Fruit fly (Drosophila melanogaster): ENCODE measurements around the gene Nek2.
A peak's percentile ranks its signal among the peaks of the same experiment; 100 is the strongest.

Gene Nek2

dm6 chrX:7908239-7909068, 17.0 kb upstream of the Nek2 start, which contains the start of the genes dpr14 and spidey (continued):
- TF ChIP-seq sna (GFP tag; IDR thresholded peaks at IDR 0.05; ENCODE audit: partially characterized antibody) (peak; percentile 35; the same call in 1 of the 2 replicates), MESR4 (GFP tag; optimal IDR thresholded peaks at IDR 0.05) (peak; percentile 70), Ets97D (GFP tag; optimal IDR thresholded peaks at IDR 0.05) (peak; percentile 63), Spps (tag; optimal IDR thresholded peaks at IDR 0.05) (peak; percentile 80), CG13123 (GFP tag; optimal IDR thresholded peaks at IDR 0.05) (peak; percentile 51), CG7928 (GFP tag; optimal IDR thresholded peaks at IDR 0.05) (peak; percentile 55), CG8089 (GFP tag; optimal IDR thresholded peaks at IDR 0.05) (peak; percentile 75), bowl (GFP tag; IDR thresholded peaks at IDR 0.05) (peak; percentile 77), NK7.1 (GFP tag; optimal IDR thresholded peaks at IDR 0.05) (peak; percentile 38), CG11723 (GFP tag; optimal IDR thresholded peaks at IDR 0.05) (peak; percentile 80), CG11504 (tag; optimal IDR thresholded peaks at IDR 0.05) (peak; percentile 89), CG34224 (GFP tag; IDR thresholded peaks at IDR 0.05; ENCODE audit: partially characterized antibody) (peak; percentile 46; the same call in 1 of the 3 replicates), CG15696 (tag; optimal IDR thresholded peaks at IDR 0.05) (peak; percentile 68), Jarid2 (GFP tag; optimal IDR thresholded peaks at IDR 0.05) (peak; percentile 74), grau (tag; optimal IDR thresholded peaks at IDR 0.05) (peak; percentile 92), zfh2 (GFP tag; optimal IDR thresholded peaks at IDR 0.05) (peak; percentile 82), Rfx (GFP tag; IDR thresholded peaks at IDR 0.05) (peak; percentile 94), Optix (GFP tag; IDR thresholded peaks at IDR 0.05) (peak; percentile 89), Hsf (GFP tag; optimal IDR thresholded peaks at IDR 0.05) (peak; percentile 88), gro (GFP tag; optimal IDR thresholded peaks at IDR 0.05) (peak; percentile 92), CG18599 (GFP tag; optimal IDR thresholded peaks at IDR 0.05) (peak; percentile 97), HLHmδ (GFP tag; optimal IDR thresholded peaks at IDR 0.05) (no peak), CG14441 (GFP tag; IDR thresholded peaks at IDR 0.05) (peak; percentile 86), CG32767 (GFP tag; IDR thresholded peaks at IDR 0.05) (peak; percentile 88), Dref (GFP tag; IDR thresholded peaks at IDR 0.05) (peak; percentile 58), B-H1 (GFP tag; IDR thresholded peaks at IDR 0.05) (peak; percentile 85), dmrt11E (tag; optimal IDR thresholded peaks at IDR 0.05) (peak; percentile 73), CG12071 (GFP tag; optimal IDR thresholded peaks at IDR 0.05) (peak; percentile 92), CG1529 (GFP tag; optimal IDR thresholded peaks at IDR 0.05) (peak; percentile 77), CG11560 (tag; IDR thresholded peaks at IDR 0.05) (peak; percentile 79; the same call in 2 of the 3 replicates), CG30403 (GFP tag; optimal IDR thresholded peaks at IDR 0.05) (peak; percentile 88), hkb (optimal IDR thresholded peaks at IDR 0.05) (no peak), hkb (GFP tag; IDR thresholded peaks at IDR 0.05) (peak; percentile 94), CG32772 (GFP tag; IDR thresholded peaks at IDR 0.05) (peak; percentile 91), HmgZ (tag; optimal IDR thresholded peaks at IDR 0.05) (peak; percentile 96), CG42726 (GFP tag; IDR thresholded peaks at IDR 0.05; ENCODE audit: partially characterized antibody) (no peak), CG9609 (GFP tag; optimal IDR thresholded peaks at IDR 0.05) (peak; percentile 84), CG5953 (GFP tag; IDR thresholded peaks at IDR 0.05) (peak; percentile 72), Dbx (GFP tag; IDR thresholded peaks at IDR 0.05) (peak; percentile 90), fd3F (GFP tag; optimal IDR thresholded peaks at IDR 0.05) (peak; percentile 84), ems (GFP tag; optimal IDR thresholded peaks at IDR 0.05) (peak; percentile 89), repo (GFP tag; optimal IDR thresholded peaks at IDR 0.05) (peak; percentile 74), CG1603 (tag; optimal IDR thresholded peaks at IDR 0.05) (peak; percentile 92), Awh (GFP tag; IDR thresholded peaks at IDR 0.05) (peak; percentile 79), luna (GFP tag; optimal IDR thresholded peaks at IDR 0.05) (peak; percentile 56), ro (GFP tag; IDR thresholded peaks at IDR 0.05) (peak; percentile 42; the same call in 1 of the 2 replicates), jing (GFP tag; optimal IDR thresholded peaks at IDR 0.05) (no peak), CG4854 (GFP tag; optimal IDR thresholded peaks at IDR 0.05) (peak; percentile 83), kni (GFP tag; optimal IDR thresholded peaks at IDR 0.05) (peak; percentile 86)

Measured in whole organism, embryonic.